Fruit fly (Drosophila melanogaster) whole organism, embryonic: ENCODE measurements around the gene CG31538.

Experiments used
- C15 ChIP-seq: fragments of 200-800 bp; sonication (Bioruptor generic); IDR thresholded peaks from 3 replicates; pipeline ENCODE4 v1.3.6; 2022; ENCODE audit warnings: missing biosample characterization, missing genetic modification characterization
- CG10366 ChIP-seq: fragments of 200-800 bp; sonication (Bioruptor generic); IDR thresholded peaks from 2 replicates; pipeline ENCODE4 v1.3.6; 2022; ENCODE audit warnings: missing biosample characterization, missing genetic modification characterization
- CG14965 ChIP-seq: fragments of 200-800 bp; sonication (Bioruptor generic); optimal IDR thresholded peaks from 2 replicates; lab custom pipeline; 2016; ENCODE audit warnings: missing biosample characterization, missing genetic modification characterization, borderline replicate concordance
- CG1529 ChIP-seq: fragments of 200-800 bp; sonication (Bioruptor generic); optimal IDR thresholded peaks from 3 replicates; lab custom pipeline; 2018; ENCODE audit warnings: missing biosample characterization, missing genetic modification characterization
- CG16813 ChIP-seq: fragments of 200-800 bp; sonication (Bioruptor generic); IDR thresholded peaks from 3 replicates; pipeline ENCODE4 v1.3.6; 2022; ENCODE audit warnings: missing biosample characterization, missing genetic modification characterization; ENCODE audit not compliant: partially characterized antibody
- CG18764 ChIP-seq: fragments of 200-800 bp; sonication (Bioruptor generic); optimal IDR thresholded peaks from 3 replicates; lab custom pipeline; 2016; ENCODE audit warnings: missing biosample characterization, missing genetic modification characterization
- CG2129 ChIP-seq: fragments of 200-800 bp; sonication (Bioruptor generic); IDR thresholded peaks from 2 replicates; pipeline ENCODE4 v1.3.6; 2022; ENCODE audit warnings: missing biosample characterization, missing genetic modification characterization; ENCODE audit not compliant: partially characterized antibody
- CG3726 ChIP-seq: fragments of 200-800 bp; sonication (Bioruptor generic); IDR thresholded peaks from 3 replicates; pipeline ENCODE4, ENCODE4 v1.3.6; 2022; ENCODE audit warnings: missing biosample characterization, missing genetic modification characterization
- CG43689 ChIP-seq: fragments of 200-800 bp; sonication (Bioruptor generic); IDR thresholded peaks from 2 replicates; pipeline ENCODE4 v1.3.6; 2022; ENCODE audit warnings: missing biosample characterization, missing genetic modification characterization
- CG4820 ChIP-seq: fragments of 200-800 bp; sonication (Bioruptor generic); optimal IDR thresholded peaks from 3 replicates; lab custom pipeline; 2016; ENCODE audit warnings: missing biosample characterization, missing genetic modification characterization
- CG8290 ChIP-seq, 3 experiments: fragments of 200-800 bp; sonication (Bioruptor generic); optimal IDR thresholded peaks; 2 replicates each; lab custom pipeline; 2016 to 2019; ENCODE audit warnings: missing biosample characterization in 3 of 3, missing genetic modification characterization in 3 of 3, mild to moderate bottlenecking in 2 of 3, moderate library complexity in 1 of 3
- CG8478 ChIP-seq: fragments of >200 bp; optimal IDR thresholded peaks from 2 replicates; lab custom pipeline; 2018
- CG9609 ChIP-seq: fragments of 200-800 bp; sonication (Bioruptor generic); optimal IDR thresholded peaks from 3 replicates; lab custom pipeline; 2016; ENCODE audit warnings: missing biosample characterization, missing genetic modification characterization
- D ChIP-seq, 2 experiments: fragments of 200-800 bp in 1 of 2; fragments of >200 bp in 1 of 2; sonication (Bioruptor generic) in 1 of 2; optimal IDR thresholded peaks; 2 replicates in 1 of 2; 3 replicates in 1 of 2; lab custom pipeline; 2017; ENCODE audit warnings: mild to moderate bottlenecking in 1 of 2, missing biosample characterization in 1 of 2, missing genetic modification characterization in 1 of 2, missing genetic modification reagents in 1 of 2
- Dip2 ChIP-seq: fragments of 200-800 bp; sonication (Bioruptor generic); IDR thresholded peaks from 2 replicates; pipeline ENCODE4 v1.3.6; 2022; ENCODE audit warnings: missing biosample characterization, missing genetic modification characterization
- Dref ChIP-seq: fragments of 200-800 bp; sonication (Bioruptor generic); IDR thresholded peaks from 2 replicates; pipeline ENCODE4 v1.3.6; 2022; ENCODE audit warnings: missing biosample characterization, missing genetic modification characterization
- Drgx ChIP-seq: fragments of 200-800 bp; sonication (Bioruptor generic); IDR thresholded peaks from 2 replicates; pipeline ENCODE4 v1.3.6; 2022; ENCODE audit warnings: missing biosample characterization, missing genetic modification characterization
- Eip74EF ChIP-seq, 2 experiments: fragments of 200-800 bp in 1 of 2; fragments of >200 bp in 1 of 2; sonication (Bioruptor generic) in 1 of 2; optimal IDR thresholded peaks; 2 replicates each; lab custom pipeline; 2017 to 2019; ENCODE audit warnings: missing biosample characterization in 2 of 2, missing genetic modification characterization in 2 of 2, mild to moderate bottlenecking in 1 of 2, moderate library complexity in 1 of 2
- Ets97D ChIP-seq: fragments of 200-800 bp; sonication (Bioruptor generic); optimal IDR thresholded peaks from 3 replicates; lab custom pipeline; 2016; ENCODE audit warnings: missing biosample characterization, missing genetic modification characterization
- H2.0 ChIP-seq: fragments of 200-800 bp; sonication (Bioruptor generic); IDR thresholded peaks from 2 replicates; pipeline ENCODE4 v1.3.6; 2022; ENCODE audit warnings: missing biosample characterization, missing genetic modification characterization
- Hand ChIP-seq: fragments of 200-800 bp; sonication (Bioruptor generic); optimal IDR thresholded peaks from 2 replicates; lab custom pipeline; 2017; ENCODE audit warnings: mild to moderate bottlenecking, missing biosample characterization, missing genetic modification reagents, missing genetic modification characterization
- Hmx ChIP-seq: fragments of 200-800 bp; sonication (Bioruptor generic); optimal IDR thresholded peaks from 2 replicates; lab custom pipeline; 2016; ENCODE audit warnings: missing biosample characterization, missing genetic modification characterization
- Lim3 ChIP-seq: fragments of 200-800 bp; sonication (Bioruptor generic); IDR thresholded peaks from 2 replicates; pipeline ENCODE4 v1.3.6; 2022; ENCODE audit warnings: missing biosample characterization, missing genetic modification characterization
- MBD-R2 ChIP-seq: fragments of 200-800 bp; sonication (Bioruptor generic); IDR thresholded peaks from 2 replicates; pipeline ENCODE4 v1.3.6; 2022; ENCODE audit warnings: missing biosample characterization, missing genetic modification characterization
- Mad ChIP-seq: fragments of 200-800 bp; sonication (Bioruptor generic); optimal IDR thresholded peaks from 2 replicates; lab custom pipeline; 2016; ENCODE audit warnings: missing biosample characterization, missing genetic modification characterization
- ab ChIP-seq: fragments of 200-800 bp; sonication (Bioruptor generic); optimal IDR thresholded peaks from 2 replicates; lab custom pipeline; 2016; ENCODE audit warnings: missing biosample characterization, missing genetic modification characterization
- abd-A ChIP-seq: fragments of 200-800 bp; sonication (Bioruptor generic); optimal IDR thresholded peaks from 3 replicates; lab custom pipeline; 2019; ENCODE audit warnings: missing biosample characterization, mild to moderate bottlenecking, missing genetic modification characterization, moderate library complexity
- ac ChIP-seq: fragments of 200-800 bp; sonication (Bioruptor generic); optimal IDR thresholded peaks from 3 replicates; lab custom pipeline; 2017; ENCODE audit warnings: missing biosample characterization, mild to moderate bottlenecking, missing genetic modification characterization
- al ChIP-seq: fragments of 200-800 bp; sonication (Bioruptor generic); IDR thresholded peaks from 2 replicates; pipeline ENCODE4 v1.3.6; 2022; ENCODE audit warnings: missing biosample characterization, missing genetic modification characterization
- amos ChIP-seq: fragments of 200-800 bp; sonication (Bioruptor generic); IDR thresholded peaks from 2 replicates; pipeline ENCODE4 v1.3.6; 2022; ENCODE audit warnings: missing biosample characterization, missing genetic modification characterization; ENCODE audit not compliant: partially characterized antibody
- chm ChIP-seq: fragments of 200-800 bp; sonication (Bioruptor generic); IDR thresholded peaks from 2 replicates; pipeline ENCODE4 v1.3.6; 2022; ENCODE audit warnings: missing biosample characterization, missing genetic modification characterization
- croc ChIP-seq: fragments of 200-800 bp; sonication (Bioruptor generic); conservative IDR thresholded peaks from 3 replicates; pipeline ENCODE4 v1.3.6; 2022; ENCODE audit warnings: missing biosample characterization, missing genetic modification characterization
- crp ChIP-seq, 2 experiments: fragments of 200-800 bp; sonication (Bioruptor generic); optimal IDR thresholded peaks; 2 replicates in 1 of 2; 3 replicates in 1 of 2; lab custom pipeline; 2017; ENCODE audit warnings: missing biosample characterization in 2 of 2, missing genetic modification characterization in 2 of 2, mild to moderate bottlenecking in 1 of 2, moderate library complexity in 1 of 2
- cwo ChIP-seq: fragments of 200-800 bp; sonication (Bioruptor generic); optimal IDR thresholded peaks from 3 replicates; lab custom pipeline; 2017; ENCODE audit warnings: missing biosample characterization, missing genetic modification characterization, mild to moderate bottlenecking, moderate library complexity, missing genetic modification reagents
- dmrt99B ChIP-seq: fragments of 200-800 bp; sonication (Bioruptor generic); optimal IDR thresholded peaks from 2 replicates; lab custom pipeline; 2018; ENCODE audit warnings: missing biosample characterization, mild to moderate bottlenecking, missing genetic modification characterization, moderate library complexity
- dpn ChIP-seq, 2 experiments: fragments of 200-800 bp; sonication (Bioruptor generic); optimal IDR thresholded peaks; 3 replicates each; lab custom pipeline; 2016; ENCODE audit warnings: missing biosample characterization in 2 of 2, missing genetic modification characterization in 2 of 2
- dysf ChIP-seq: fragments of 200-800 bp; sonication (Bioruptor generic); IDR thresholded peaks from 3 replicates; pipeline ENCODE4 v1.3.6; 2022; ENCODE audit warnings: missing biosample characterization, missing genetic modification characterization
- eyg ChIP-seq: fragments of 200-800 bp; sonication (Bioruptor generic); optimal IDR thresholded peaks from 3 replicates; lab custom pipeline; 2016; ENCODE audit warnings: missing biosample characterization, missing genetic modification characterization
- grau ChIP-seq: fragments of 200-800 bp; optimal IDR thresholded peaks from 3 replicates; lab custom pipeline; 2019; ENCODE audit warnings: missing biosample characterization, mild to moderate bottlenecking, missing genetic modification characterization, moderate library complexity
- gsb-n ChIP-seq: fragments of 200-800 bp; sonication (Bioruptor generic); optimal IDR thresholded peaks from 3 replicates; lab custom pipeline; 2018; ENCODE audit warnings: missing biosample characterization, mild to moderate bottlenecking, missing genetic modification characterization
- mld ChIP-seq: fragments of 200-800 bp; sonication (Bioruptor generic); IDR thresholded peaks from 3 replicates; pipeline ENCODE4 v1.3.6; 2022; ENCODE audit warnings: missing biosample characterization, missing genetic modification characterization; ENCODE audit not compliant: partially characterized antibody
- nom ChIP-seq: fragments of 200-800 bp; sonication (Bioruptor generic); optimal IDR thresholded peaks from 2 replicates; lab custom pipeline; 2017; ENCODE audit warnings: missing biosample characterization, missing genetic modification characterization, mild to moderate bottlenecking, moderate library complexity, missing genetic modification reagents
- pb ChIP-seq: fragments of 200-800 bp; sonication (Bioruptor generic); optimal IDR thresholded peaks from 3 replicates; lab custom pipeline; 2016; ENCODE audit warnings: missing biosample characterization, missing genetic modification characterization
- shn ChIP-seq: fragments of 200-800 bp; sonication (Bioruptor generic); optimal IDR thresholded peaks from 3 replicates; lab custom pipeline; 2016; ENCODE audit warnings: missing biosample characterization, missing genetic modification characterization
- sqz ChIP-seq: fragments of 200-800 bp; sonication (Bioruptor generic); optimal IDR thresholded peaks from 3 replicates; lab custom pipeline; 2018; ENCODE audit warnings: missing biosample characterization, mild to moderate bottlenecking, missing genetic modification characterization
- unpg ChIP-seq: fragments of 200-800 bp; sonication (Bioruptor generic); optimal IDR thresholded peaks from 3 replicates; lab custom pipeline; 2018; ENCODE audit warnings: missing biosample characterization, mild to moderate bottlenecking, missing genetic modification characterization, moderate library complexity
- vfl ChIP-seq: fragments of 200-800 bp; sonication (Bioruptor generic); optimal IDR thresholded peaks from 2 replicates; lab custom pipeline; 2016; ENCODE audit warnings: missing biosample characterization, missing genetic modification characterization
- zen2 ChIP-seq: fragments of 200-800 bp; sonication (Bioruptor generic); IDR thresholded peaks from 3 replicates; pipeline ENCODE4 v1.3.6; 2022; ENCODE audit warnings: missing biosample characterization, missing genetic modification characterization; ENCODE audit not compliant: partially characterized antibody

CG31538 gene

dm6 chr3R:5283360-5283963 is 5.8 kb upstream of the CG31538 start (continued):
- TF ChIP-seq CG18764 (peak; percentile 70), eyg (GFP tag; lab: Kevin White, UChicago) (peak; percentile 88), chm (GFP tag; lab: Robert Waterston, UW) (peak; percentile 72), CG8290 (GFP tag; optimal IDR thresholded peaks at IDR 0.05; lab: Kevin White, UChicago) (peak; percentile 61), CG8290 (tag; optimal IDR thresholded peaks at IDR 0.05; lab: Kevin White, UChicago) (peak; percentile 35 to 88), Drgx (GFP tag; lab: Robert Waterston, UW) (peak; percentile 87), Mad (GFP tag; lab: Kevin White, UChicago) (peak; percentile 68), C15 (GFP tag; lab: Robert Waterston, UW) (0 out of 3 replicates have a peak, but pooled peaks have one; percentile 68), sqz (GFP tag; lab: Kevin White, UChicago) (peak; percentile 89), nom (GFP tag; lab: Kevin White, UChicago) (peak; percentile 63), Eip74EF (GFP tag; optimal IDR thresholded peaks at IDR 0.05; lab: Kevin White, UChicago) (peak in 1 of 2 experiments; percentile 89), CG2129 (GFP tag; lab: Robert Waterston, UW) (no peak), CG16813 (no peak), CG10366 (peak; percentile 73), zen2 (GFP tag; lab: Robert Waterston, UW) (no peak), pb (GFP tag; lab: Kevin White, UChicago) (peak; percentile 85), abd-A (peak; percentile 100), dmrt99B (tag; lab: Kevin White, UChicago) (peak; percentile 94), dysf (GFP tag; lab: Robert Waterston, UW) (peak; percentile 92), D (optimal IDR thresholded peaks at IDR 0.05; lab: Kevin White, UChicago) (no peak), D (GFP tag; optimal IDR thresholded peaks at IDR 0.05; lab: Kevin White, UChicago) (peak; percentile 92), Dref (no peak), vfl (GFP tag; lab: Kevin White, UChicago) (peak; percentile 78), unpg (GFP tag; lab: Kevin White, UChicago) (peak; percentile 93), CG43689 (GFP tag; lab: Robert Waterston, UW) (no peak), mld (GFP tag; lab: Robert Waterston, UW) (no peak), al (GFP tag; lab: Robert Waterston, UW) (peak; percentile 84), CG1529 (GFP tag; lab: Kevin White, UChicago) (peak; percentile 80), CG8478 (lab: Kevin White, UChicago) (no peak), CG14965 (GFP tag; lab: Kevin White, UChicago) (peak; percentile 69), Ets97D (GFP tag; lab: Kevin White, UChicago) (peak; percentile 41), CG9609 (GFP tag; lab: Kevin White, UChicago) (peak; percentile 90), CG3726 (GFP tag; lab: Robert Waterston, UW) (peak; percentile 66; the same call in 1 of the 3 replicates), MBD-R2 (GFP tag; lab: Robert Waterston, UW) (peak; percentile 48; the same call in 1 of the 2 replicates), Dip2 (GFP tag; lab: Robert Waterston, UW) (no peak), crp (GFP tag; optimal IDR thresholded peaks at IDR 0.05; lab: Kevin White, UChicago) (peak in 1 of 2 experiments; percentile 54), shn (GFP tag; lab: Kevin White, UChicago) (peak; percentile 91), Lim3 (GFP tag; lab: Robert Waterston, UW) (no peak), CG4820 (GFP tag; lab: Kevin White, UChicago) (peak; percentile 86), Hand (GFP tag; lab: Kevin White, UChicago) (peak; percentile 91), ac (GFP tag; lab: Kevin White, UChicago) (peak; percentile 11), cwo (GFP tag; lab: Kevin White, UChicago) (peak; percentile 90), dpn (GFP tag; optimal IDR thresholded peaks at IDR 0.05; lab: Kevin White, UChicago) (peak; percentile 91 to 95), ab (GFP tag; lab: Kevin White, UChicago) (peak; percentile 69), H2.0 (GFP tag; lab: Robert Waterston, UW) (peak; percentile 74; the same call in 1 of the 2 replicates), grau (tag; lab: Kevin White, UChicago) (peak; percentile 92), Hmx (GFP tag; lab: Kevin White, UChicago) (peak; percentile 73), croc (GFP tag; lab: Robert Waterston, UW) (peak; percentile 70), amos (no peak; the same call in 1 of the 2 replicates), gsb-n (peak; percentile 76)
